Worm (Caenorhabditis elegans) whole organism, L1 larva: ENCODE results near the gene col-151.

Experiments
- C04F5.9 ChIP-seq: sonication (generic microtip); optimal IDR thresholded peaks from 2 replicates; lab custom pipeline; 2016; ENCODE audit warnings: missing genetic modification characterization, missing compliant biosample characterization
- C16A3.4 ChIP-seq: fragments of 150-350 bp; optimal IDR thresholded peaks from 2 replicates; lab custom pipeline; 2014; ENCODE audit warnings: missing biosample characterization, missing genetic modification characterization
- C34B4.2 ChIP-seq: sonication (generic microtip); optimal IDR thresholded peaks from 2 replicates; lab custom pipeline; 2017; ENCODE audit warnings: mild to moderate bottlenecking, missing genetic modification characterization, missing compliant biosample characterization
- Y116A8C.19 ChIP-seq: sonication (generic microtip); optimal IDR thresholded peaks from 2 replicates; lab custom pipeline; 2016; ENCODE audit warnings: missing compliant biosample characterization, missing genetic modification characterization, borderline replicate concordance
- aha-1 ChIP-seq: fragments of 150-350 bp; optimal IDR thresholded peaks from 2 replicates; lab custom pipeline; 2014; ENCODE audit warnings: missing biosample characterization, missing genetic modification characterization
- alr-1 ChIP-seq: fragments of 200-800 bp; sonication (Bioruptor generic); optimal IDR thresholded peaks from 2 replicates; lab custom pipeline; 2018; ENCODE audit warnings: borderline replicate concordance, mild to moderate bottlenecking, missing genetic modification characterization, missing compliant biosample characterization
- ceh-63 ChIP-seq: fragments of 200-800 bp; sonication (Bioruptor generic); optimal IDR thresholded peaks from 2 replicates; lab custom pipeline; 2018; ENCODE audit warnings: mild to moderate bottlenecking, missing genetic modification characterization, missing compliant biosample characterization
- ceh-90 ChIP-seq: sonication (generic microtip); optimal IDR thresholded peaks from 2 replicates; lab custom pipeline; 2016; ENCODE audit warnings: missing genetic modification characterization, missing compliant biosample characterization
- dpl-1 ChIP-seq, 3 experiments: fragments of 150-350 bp in 2 of 3; sonication (generic microtip) in 1 of 3; optimal IDR thresholded peaks; 2 replicates each; lab custom pipeline; 2014 to 2017; ENCODE audit warnings: missing biosample characterization in 3 of 3, missing genetic modification characterization in 3 of 3, missing genetic modification reagents in 3 of 3
- dsc-1 ChIP-seq: sonication (generic microtip); optimal IDR thresholded peaks from 2 replicates; lab custom pipeline; 2016; ENCODE audit warnings: mild to moderate bottlenecking, missing genetic modification characterization, missing compliant biosample characterization
- efl-1 ChIP-seq, 4 experiments: fragments of 150-350 bp; optimal IDR thresholded peaks in 3 of 4; peaks in 1 of 4; 1 replicate in 1 of 4; 2 replicates in 3 of 4; lab custom pipeline; 2014; ENCODE audit warnings: missing biosample characterization in 2 of 4, missing genetic modification characterization in 2 of 4, missing genetic modification reagents in 2 of 4
- elt-3 ChIP-seq, 6 experiments: fragments of 150-350 bp in 1 of 6; sonication (generic microtip); optimal IDR thresholded peaks; 2 replicates each; lab custom pipeline; 2017 to 2018; ENCODE audit warnings: missing biosample characterization in 6 of 6, missing genetic modification characterization in 6 of 6, inconsistent platforms in 1 of 6
- ets-5 ChIP-seq: fragments of 200-800 bp; sonication (Bioruptor generic); IDR thresholded peaks from 2 replicates; pipeline ENCODE4 v1.3.6; 2022; ENCODE audit warnings: missing genetic modification characterization, missing compliant biosample characterization
- fkh-10 ChIP-seq: sonication (generic microtip); optimal IDR thresholded peaks from 2 replicates; lab custom pipeline; 2017; ENCODE audit warnings: missing biosample characterization, missing genetic modification reagents, missing genetic modification characterization
- fkh-4 ChIP-seq: sonication (generic microtip); optimal IDR thresholded peaks from 2 replicates; lab custom pipeline; 2016; ENCODE audit warnings: missing compliant biosample characterization, missing genetic modification characterization, borderline replicate concordance
- fkh-8 ChIP-seq: sonication (generic microtip); optimal IDR thresholded peaks from 2 replicates; lab custom pipeline; 2016; ENCODE audit warnings: mild to moderate bottlenecking, missing genetic modification characterization, missing compliant biosample characterization
- grh-1 ChIP-seq: fragments of 200-800 bp; sonication (Bioruptor generic); IDR thresholded peaks from 2 replicates; pipeline ENCODE4 v1.3.6; 2022; ENCODE audit warnings: missing genetic modification reagents, missing genetic modification characterization, missing compliant biosample characterization
- hlh-4 ChIP-seq: sonication (generic microtip); optimal IDR thresholded peaks from 2 replicates; lab custom pipeline; 2016; ENCODE audit warnings: mild to moderate bottlenecking, missing genetic modification characterization, missing compliant biosample characterization
- isw-1 ChIP-seq: fragments of 200-800 bp; sonication (Bioruptor generic); IDR thresholded peaks from 2 replicates; pipeline ENCODE4 v1.3.6; 2022; ENCODE audit warnings: missing genetic modification characterization, missing compliant biosample characterization
- jun-1 ChIP-seq: fragments of 150-350 bp; optimal IDR thresholded peaks from 2 replicates; lab custom pipeline; 2014; ENCODE audit warnings: missing biosample characterization, missing genetic modification reagents, missing genetic modification characterization
- lin-14 ChIP-seq: fragments of 200-800 bp; sonication (Bioruptor generic); optimal IDR thresholded peaks from 2 replicates; lab custom pipeline; 2018; ENCODE audit warnings: mild to moderate bottlenecking, missing genetic modification characterization, moderate library complexity, missing compliant biosample characterization
- lin-35 ChIP-seq, 2 experiments: fragments of 150-350 bp; optimal IDR thresholded peaks; 2 replicates each; lab custom pipeline; 2014; ENCODE audit warnings: missing biosample characterization in 2 of 2, missing genetic modification characterization in 2 of 2, missing genetic modification reagents in 2 of 2
- lin-39 ChIP-seq: fragments of 150-350 bp; optimal IDR thresholded peaks from 2 replicates; lab custom pipeline; 2014; ENCODE audit warnings: missing biosample characterization, missing genetic modification reagents, missing genetic modification characterization
- lsy-2 ChIP-seq, 2 experiments: fragments of 150-350 bp; optimal IDR thresholded peaks; 2 replicates each; lab custom pipeline; 2014; ENCODE audit warnings: missing biosample characterization in 2 of 2, missing genetic modification characterization in 2 of 2
- nhr-11 ChIP-seq: fragments of 150-350 bp; optimal IDR thresholded peaks from 2 replicates; lab custom pipeline; 2014; ENCODE audit warnings: missing biosample characterization, missing genetic modification characterization
- nhr-19 ChIP-seq: fragments of 200-800 bp; sonication (Bioruptor generic); conservative IDR thresholded peaks from 2 replicates; pipeline ENCODE4 v1.3.6; 2022; ENCODE audit warnings: missing genetic modification characterization, missing compliant biosample characterization
- nhr-237 ChIP-seq: fragments of 150-350 bp; optimal IDR thresholded peaks from 2 replicates; lab custom pipeline; 2014; ENCODE audit warnings: missing biosample characterization, missing genetic modification characterization
- nhr-28 ChIP-seq: fragments of 150-350 bp; optimal IDR thresholded peaks from 2 replicates; lab custom pipeline; 2014; ENCODE audit warnings: missing biosample characterization, missing genetic modification characterization
- nhr-47 ChIP-seq: sonication (generic microtip); optimal IDR thresholded peaks from 2 replicates; lab custom pipeline; 2016; ENCODE audit warnings: mild to moderate bottlenecking, missing genetic modification characterization, moderate library complexity, missing compliant biosample characterization
- nhr-76 ChIP-seq: sonication (generic microtip); optimal IDR thresholded peaks from 2 replicates; lab custom pipeline; 2017; ENCODE audit warnings: missing biosample characterization, missing genetic modification characterization
- nhr-77 ChIP-seq: fragments of 150-350 bp; optimal IDR thresholded peaks from 2 replicates; lab custom pipeline; 2014; ENCODE audit warnings: missing biosample characterization, missing genetic modification characterization
- nhr-85 ChIP-seq: sonication (generic microtip); peaks from one replicate; lab custom pipeline; 2016; ENCODE audit warnings: missing genetic modification characterization, inconsistent platforms, missing compliant biosample characterization
- nhr-90 ChIP-seq: sonication (generic microtip); optimal IDR thresholded peaks from 2 replicates; lab custom pipeline; 2016; ENCODE audit warnings: mild to moderate bottlenecking, missing genetic modification characterization, missing compliant biosample characterization; ENCODE audit not compliant: poor library complexity
- rnt-1 ChIP-seq: sonication (generic microtip); optimal IDR thresholded peaks from 2 replicates; lab custom pipeline; 2016; ENCODE audit warnings: mild to moderate bottlenecking, missing genetic modification characterization, moderate library complexity, missing compliant biosample characterization
- skn-1 ChIP-seq: fragments of 150-350 bp; optimal IDR thresholded peaks from 2 replicates; lab custom pipeline; 2014; ENCODE audit warnings: missing biosample characterization, missing genetic modification characterization
- snpc-4 ChIP-seq: fragments of 150-350 bp; optimal IDR thresholded peaks from 2 replicates; lab custom pipeline; 2014; ENCODE audit warnings: missing biosample characterization, missing genetic modification characterization
- snu-23 ChIP-seq: sonication (generic microtip); optimal IDR thresholded peaks from 2 replicates; lab custom pipeline; 2016; ENCODE audit warnings: missing genetic modification characterization, missing compliant biosample characterization
- sox-4 ChIP-seq: sonication (generic microtip); optimal IDR thresholded peaks from 2 replicates; lab custom pipeline; 2016; ENCODE audit warnings: missing genetic modification characterization, missing compliant biosample characterization
- sup-37 ChIP-seq: fragments of 200-800 bp; sonication (Bioruptor generic); optimal IDR thresholded peaks from 2 replicates; lab custom pipeline; 2018; ENCODE audit warnings: mild to moderate bottlenecking, missing genetic modification characterization, missing compliant biosample characterization
- swsn-7 ChIP-seq: sonication (generic microtip); optimal IDR thresholded peaks from 2 replicates; lab custom pipeline; 2016; ENCODE audit warnings: missing genetic modification characterization, missing compliant biosample characterization
- tbx-2 ChIP-seq: sonication (generic microtip); optimal IDR thresholded peaks from 2 replicates; lab custom pipeline; 2016; ENCODE audit warnings: missing genetic modification characterization, missing compliant biosample characterization
- tlp-1 ChIP-seq: fragments of 150-350 bp; optimal IDR thresholded peaks from 2 replicates; lab custom pipeline; 2014; ENCODE audit warnings: missing biosample characterization, missing genetic modification characterization
- unc-30 ChIP-seq: sonication (generic microtip); optimal IDR thresholded peaks from 2 replicates; lab custom pipeline; 2017; ENCODE audit warnings: missing biosample characterization, missing genetic modification characterization
- unc-98 ChIP-seq: fragments of 200-800 bp; sonication (Bioruptor generic); IDR thresholded peaks from 2 replicates; pipeline ENCODE4 v1.3.6; 2022; ENCODE audit warnings: missing genetic modification characterization, missing compliant biosample characterization
- xbp-1 ChIP-seq: sonication (generic microtip); optimal IDR thresholded peaks from 2 replicates; lab custom pipeline; 2016; ENCODE audit warnings: missing genetic modification characterization, missing compliant biosample characterization
- zag-1 ChIP-seq: fragments of 150-350 bp; optimal IDR thresholded peaks from 2 replicates; lab custom pipeline; 2014; ENCODE audit warnings: missing biosample characterization, missing genetic modification characterization
- ztf-11 ChIP-seq, 2 experiments: sonication (generic microtip); optimal IDR thresholded peaks; 2 replicates each; lab custom pipeline; 2016 to 2017; ENCODE audit warnings: missing genetic modification characterization in 2 of 2, missing biosample characterization in 1 of 2, missing compliant biosample characterization in 1 of 2
- ztf-4 ChIP-seq: fragments of 150-350 bp; optimal IDR thresholded peaks from 2 replicates; lab custom pipeline; 2014; ENCODE audit warnings: missing biosample characterization, missing genetic modification characterization

col-151 gene

DNA sequence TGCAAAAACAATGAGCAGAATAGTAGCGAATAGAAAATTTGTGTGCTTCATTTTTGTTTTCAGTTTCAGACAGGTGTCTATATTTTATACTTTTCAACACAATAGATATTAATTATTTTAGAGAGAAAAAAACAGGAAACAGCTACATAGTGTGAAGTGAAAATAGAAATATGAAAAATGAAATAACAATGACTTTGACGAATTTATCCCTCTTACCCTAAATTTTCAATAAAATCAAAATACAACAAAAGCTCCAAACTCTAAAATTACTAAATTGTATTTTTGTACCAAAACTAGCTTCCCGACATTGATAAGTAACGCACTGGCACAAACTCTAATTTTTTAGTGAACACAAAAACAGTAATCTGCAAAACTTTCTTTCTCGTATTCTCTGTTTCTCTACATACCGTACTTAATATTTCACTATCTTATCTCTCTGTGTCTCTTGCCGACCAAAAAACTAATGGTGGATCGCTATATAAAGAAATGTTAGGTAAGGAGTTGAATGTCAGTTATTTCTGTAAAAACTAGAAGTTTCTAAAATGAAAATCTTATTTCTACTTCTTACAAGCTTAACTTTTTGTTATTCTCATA, at the start of gene col-151, which contains the start of gene ugt-1:
Gene col-151, minus strand, starts transcription at position 51 of the 594 bp plus-strand sequence.
Gene ugt-1, plus strand, starts transcription at position 491 of the 594 bp plus-strand sequence.
- TF ChIP-seq hlh-4 (tag; lab: Kevin White, UChicago) (no peak), ceh-63 (no peak), fkh-8 (no peak), snpc-4 (tag; lab: Kevin White, UChicago) (no peak), C34B4.2 (tag; lab: Kevin White, UChicago) (no peak), C04F5.9 (tag; lab: Kevin White, UChicago) (no peak), alr-1 (tag; lab: Kevin White, UChicago) (no peak), nhr-76 (tag; lab: Kevin White, UChicago) (no peak), dpl-1 (GFP tag; optimal IDR thresholded peaks at IDR 0.05; lab: Kevin White, UChicago) (no peak), nhr-237 (tag; lab: Kevin White, UChicago) (no peak), tlp-1 (tag; lab: Kevin White, UChicago) (no peak)

DNA sequence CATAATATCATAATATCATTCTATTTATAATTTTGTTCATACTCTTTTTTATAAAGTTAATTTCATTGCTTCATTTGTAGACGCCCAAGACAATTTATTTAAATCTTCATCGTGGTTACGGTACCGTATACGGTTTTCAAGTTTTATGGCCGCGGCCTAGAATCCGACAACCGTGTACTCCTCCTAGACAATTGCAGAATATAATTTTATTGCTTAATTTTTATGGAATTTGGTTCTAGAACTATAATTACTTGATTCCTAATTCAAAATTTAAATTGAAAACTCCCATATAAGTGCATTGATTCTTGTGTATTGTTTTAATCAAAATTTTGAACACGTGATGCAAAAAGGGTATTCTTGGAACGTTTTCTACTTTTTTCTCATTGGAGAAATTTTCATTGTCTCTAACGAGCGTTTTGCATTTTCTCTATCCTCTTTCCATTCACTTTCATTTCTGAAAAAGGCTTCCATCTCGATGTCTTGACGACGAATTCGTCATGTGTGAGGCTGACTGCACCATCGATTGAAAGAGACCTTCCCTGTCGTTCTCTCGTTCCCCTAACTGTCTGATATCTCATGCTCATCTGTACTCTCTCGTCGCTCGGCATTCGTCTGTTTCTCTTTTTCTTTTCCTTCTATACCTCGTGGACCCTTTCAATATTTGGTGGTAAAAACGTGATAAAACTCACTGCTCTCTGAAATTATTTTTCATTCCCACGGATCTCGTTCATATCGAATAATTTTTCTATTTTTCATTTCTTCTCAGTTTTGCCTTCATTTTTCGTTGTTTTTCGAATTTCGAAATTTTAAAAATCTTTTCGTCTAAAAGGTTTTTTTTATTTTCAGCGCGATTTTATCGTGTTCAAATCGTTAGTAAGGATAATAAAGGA, 46.4 kb upstream of the col-151 start, which contains the start of gene pap-1:
Gene pap-1, plus strand, starts transcription at position 840 of the 890 bp plus-strand sequence.
- TF ChIP-seq sox-4 (tag; lab: Kevin White, UChicago) (no peak), nhr-85 (tag; lab: Kevin White, UChicago) (peak; percentile 79), lin-35 (GFP tag; optimal IDR thresholded peaks at IDR 0.05; lab: Kevin White, UChicago) (peak; percentile 16 to 68), nhr-19 (no peak), ets-5 (GFP tag; lab: Robert Waterston, UW) (no peak), nhr-28 (tag; lab: Kevin White, UChicago) (no peak), lin-14 (GFP tag; lab: Kevin White, UChicago) (peak; percentile 21), swsn-7 (tag; lab: Kevin White, UChicago) (peak; percentile 26), nhr-76 (tag; lab: Kevin White, UChicago) (no peak), C16A3.4 (tag; lab: Kevin White, UChicago) (no peak), lsy-2 (tag; optimal IDR thresholded peaks at IDR 0.05; lab: Kevin White, UChicago) (peak; percentile 6 to 32), snu-23 (GFP tag; lab: Kevin White, UChicago) (no peak), jun-1 (tag; lab: Kevin White, UChicago) (no peak), fkh-10 (GFP tag; lab: Kevin White, UChicago) (no peak), elt-3 (tag; optimal IDR thresholded peaks at IDR 0.05; lab: Kevin White, UChicago) (no peak), nhr-11 (tag; lab: Kevin White, UChicago) (no peak), dsc-1 (tag; lab: Kevin White, UChicago) (peak; percentile 21), isw-1 (GFP tag; lab: Robert Waterston, UW) (no peak; the same call in 1 of the 2 replicates), nhr-90 (tag; lab: Kevin White, UChicago) (no peak), zag-1 (tag; lab: Kevin White, UChicago) (no peak), ztf-11 (tag; optimal IDR thresholded peaks at IDR 0.05; lab: Kevin White, UChicago) (no peak), Y116A8C.19 (tag; lab: Kevin White, UChicago) (no peak), tbx-2 (tag; lab: Kevin White, UChicago) (no peak), ceh-90 (tag; lab: Kevin White, UChicago) (peak; percentile 76), skn-1 (tag; lab: Kevin White, UChicago) (no peak), nhr-47 (peak; percentile 43), grh-1 (GFP tag; lab: Robert Waterston, UW) (no peak), fkh-4 (peak; percentile 45), unc-98 (GFP tag; lab: Robert Waterston, UW) (no peak), ztf-4 (tag; lab: Kevin White, UChicago) (no peak), efl-1 (optimal IDR thresholded peaks at IDR 0.05; lab: Kevin White, UChicago) (peak; percentile 62 to 78), efl-1 (GFP tag; optimal IDR thresholded peaks at IDR 0.05 in 1 of 2; lab: Kevin White, UChicago) (peak; percentile 22 to 72), xbp-1 (tag; lab: Kevin White, UChicago) (peak; percentile 26), sup-37 (GFP tag; lab: Kevin White, UChicago) (no peak), unc-30 (tag; lab: Kevin White, UChicago) (no peak), lin-39 (tag; lab: Kevin White, UChicago) (no peak), aha-1 (tag; lab: Kevin White, UChicago) (no peak), rnt-1 (tag; lab: Kevin White, UChicago) (peak; percentile 78), C04F5.9 (tag; lab: Kevin White, UChicago) (no peak), nhr-77 (tag; lab: Kevin White, UChicago) (no peak)
